Fruit fly (Drosophila melanogaster) whole organism, embryonic: ENCODE measurements around the gene Mettl5.
A peak's percentile ranks its signal among the peaks of the same experiment; 100 is the strongest.

Source experiments
- Blimp-1 ChIP-seq: fragments of 200-800 bp; sonication (Bioruptor generic); optimal IDR thresholded peaks from 3 replicates; lab custom pipeline; 2018; ENCODE audit warnings: missing biosample characterization, missing genetic modification characterization, mild to moderate bottlenecking, moderate library complexity, missing genetic modification reagents
- CG10267 ChIP-seq: fragments of 200-800 bp; sonication (Bioruptor generic); optimal IDR thresholded peaks from 2 replicates; lab custom pipeline; 2018; ENCODE audit warnings: missing biosample characterization, mild to moderate bottlenecking, missing genetic modification characterization, moderate library complexity
- CG10431 ChIP-seq: fragments of 200-800 bp; sonication (Bioruptor generic); optimal IDR thresholded peaks from 3 replicates; lab custom pipeline; 2018; ENCODE audit warnings: missing biosample characterization, mild to moderate bottlenecking, missing genetic modification characterization
- CG13424 ChIP-seq: fragments of 200-800 bp; sonication (Bioruptor generic); optimal IDR thresholded peaks from 2 replicates; lab custom pipeline; 2019; ENCODE audit warnings: missing biosample characterization, mild to moderate bottlenecking, missing genetic modification characterization, moderate library complexity
- CG17359 ChIP-seq: fragments of 200-800 bp; sonication (Bioruptor generic); optimal IDR thresholded peaks from 3 replicates; lab custom pipeline; 2018; ENCODE audit warnings: missing biosample characterization, mild to moderate bottlenecking, missing genetic modification characterization, moderate library complexity
- CG17361 ChIP-seq: fragments of 200-800 bp; sonication (Bioruptor generic); IDR thresholded peaks from 3 replicates; pipeline ENCODE4 v1.3.6; 2022; ENCODE audit warnings: missing biosample characterization, missing genetic modification characterization
- CG1792 ChIP-seq: fragments of 200-800 bp; sonication (Bioruptor generic); optimal IDR thresholded peaks from 2 replicates; lab custom pipeline; 2016; ENCODE audit warnings: missing biosample characterization, missing genetic modification characterization
- CG18262 ChIP-seq: fragments of 200-800 bp; optimal IDR thresholded peaks from 3 replicates; lab custom pipeline; 2019; ENCODE audit warnings: missing biosample characterization, mild to moderate bottlenecking, missing genetic modification characterization, moderate library complexity
- CG2678 ChIP-seq: fragments of 200-800 bp; sonication (Bioruptor generic); optimal IDR thresholded peaks from 3 replicates; lab custom pipeline; 2019; ENCODE audit warnings: missing biosample characterization, mild to moderate bottlenecking, missing genetic modification characterization, moderate library complexity
- CG31388 ChIP-seq: fragments of 200-800 bp; sonication (Bioruptor generic); optimal IDR thresholded peaks from 2 replicates; lab custom pipeline; 2016; ENCODE audit warnings: missing biosample characterization, missing genetic modification characterization
- CG3281 ChIP-seq: fragments of 200-800 bp; sonication (Bioruptor generic); optimal IDR thresholded peaks from 3 replicates; lab custom pipeline; 2017; ENCODE audit warnings: missing biosample characterization, mild to moderate bottlenecking, missing genetic modification characterization
- CG6854 ChIP-seq: fragments of 200-800 bp; sonication (Bioruptor generic); optimal IDR thresholded peaks from 3 replicates; lab custom pipeline; 2017; ENCODE audit warnings: missing biosample characterization, mild to moderate bottlenecking, missing genetic modification characterization
- CG8388 ChIP-seq: fragments of 200-800 bp; sonication (Bioruptor generic); optimal IDR thresholded peaks from 2 replicates; lab custom pipeline; 2019; ENCODE audit warnings: missing biosample characterization, mild to moderate bottlenecking, missing genetic modification characterization, moderate library complexity
- CG9609 ChIP-seq: fragments of 200-800 bp; sonication (Bioruptor generic); optimal IDR thresholded peaks from 3 replicates; lab custom pipeline; 2016; ENCODE audit warnings: missing biosample characterization, missing genetic modification characterization
- CoRest ChIP-seq: fragments of 200-800 bp; sonication (Bioruptor generic); optimal IDR thresholded peaks from 3 replicates; lab custom pipeline; 2018; ENCODE audit warnings: missing biosample characterization, mild to moderate bottlenecking, missing genetic modification characterization, moderate library complexity
- D19A ChIP-seq: fragments of 200-800 bp; optimal IDR thresholded peaks from 3 replicates; lab custom pipeline; 2019; ENCODE audit warnings: missing biosample characterization, mild to moderate bottlenecking, missing genetic modification characterization, moderate library complexity
- Dfd ChIP-seq, 2 experiments: fragments of >200 bp; optimal IDR thresholded peaks; 2 replicates each; lab custom pipeline; 2017; ENCODE audit warnings: missing biosample characterization in 2 of 2, missing genetic modification characterization in 2 of 2
- Fer1 ChIP-seq: fragments of 200-800 bp; sonication (Bioruptor generic); optimal IDR thresholded peaks from 2 replicates; lab custom pipeline; 2017; ENCODE audit warnings: missing biosample characterization, mild to moderate bottlenecking, missing genetic modification characterization
- Hand ChIP-seq: fragments of 200-800 bp; sonication (Bioruptor generic); optimal IDR thresholded peaks from 2 replicates; lab custom pipeline; 2017; ENCODE audit warnings: mild to moderate bottlenecking, missing biosample characterization, missing genetic modification reagents, missing genetic modification characterization
- Hmr ChIP-seq: fragments of 200-800 bp; sonication (Bioruptor generic); optimal IDR thresholded peaks from 3 replicates; lab custom pipeline; 2017; ENCODE audit warnings: mild to moderate bottlenecking, missing biosample characterization, missing genetic modification reagents, missing genetic modification characterization
- Hr78 ChIP-seq, 2 experiments: fragments of 200-800 bp in 1 of 2; fragments of >200 bp in 1 of 2; sonication (Bioruptor generic) in 1 of 2; optimal IDR thresholded peaks; 2 replicates each; lab custom pipeline; 2017 to 2019; ENCODE audit warnings: missing biosample characterization in 2 of 2, missing genetic modification characterization in 2 of 2, mild to moderate bottlenecking in 1 of 2, moderate library complexity in 1 of 2
- Med ChIP-seq: fragments of 200-800 bp; sonication (Bioruptor generic); peaks from one replicate; lab custom pipeline; 2016; ENCODE audit warnings: missing biosample characterization, missing genetic modification characterization, mild to moderate bottlenecking, inconsistent platforms, moderate library complexity
- Oli ChIP-seq: fragments of 200-800 bp; sonication (Bioruptor generic); optimal IDR thresholded peaks from 2 replicates; lab custom pipeline; 2018; ENCODE audit warnings: missing biosample characterization, mild to moderate bottlenecking, missing genetic modification characterization, moderate library complexity
- Ptx1 ChIP-seq: fragments of 200-800 bp; sonication (Bioruptor generic); IDR thresholded peaks from 2 replicates; pipeline ENCODE4 v1.3.6; 2022; ENCODE audit warnings: missing biosample characterization, missing genetic modification characterization
- Sox100B ChIP-seq: fragments of 200-800 bp; sonication (Bioruptor generic); optimal IDR thresholded peaks from 3 replicates; lab custom pipeline; 2018; ENCODE audit warnings: missing biosample characterization, mild to moderate bottlenecking, missing genetic modification characterization
- Sox102F ChIP-seq: fragments of 200-800 bp; sonication (Bioruptor generic); optimal IDR thresholded peaks from 2 replicates; lab custom pipeline; 2018; ENCODE audit warnings: missing biosample characterization, mild to moderate bottlenecking, missing genetic modification characterization, moderate library complexity
- Ssrp ChIP-seq: fragments of 200-800 bp; sonication (Bioruptor generic); optimal IDR thresholded peaks from 2 replicates; lab custom pipeline; 2018; ENCODE audit warnings: missing biosample characterization, mild to moderate bottlenecking, missing genetic modification characterization, moderate library complexity
- Xbp1 ChIP-seq: fragments of 200-800 bp; sonication (Bioruptor generic); optimal IDR thresholded peaks from 3 replicates; lab custom pipeline; 2016; ENCODE audit warnings: missing biosample characterization, mild to moderate bottlenecking, missing genetic modification characterization
- bsh ChIP-seq, 2 experiments: fragments of 200-800 bp; sonication (Bioruptor generic); optimal IDR thresholded peaks; 2 replicates each; lab custom pipeline; 2017 to 2018; ENCODE audit warnings: mild to moderate bottlenecking in 2 of 2, missing biosample characterization in 2 of 2, missing genetic modification characterization in 2 of 2, moderate library complexity in 1 of 2
- dysf ChIP-seq: fragments of 200-800 bp; sonication (Bioruptor generic); IDR thresholded peaks from 3 replicates; pipeline ENCODE4 v1.3.6; 2022; ENCODE audit warnings: missing biosample characterization, missing genetic modification characterization
- fd102C ChIP-seq: fragments of 200-800 bp; sonication (Bioruptor generic); optimal IDR thresholded peaks from 2 replicates; lab custom pipeline; 2018; ENCODE audit warnings: missing biosample characterization, mild to moderate bottlenecking, missing genetic modification characterization, moderate library complexity
- grau ChIP-seq: fragments of 200-800 bp; optimal IDR thresholded peaks from 3 replicates; lab custom pipeline; 2019; ENCODE audit warnings: missing biosample characterization, mild to moderate bottlenecking, missing genetic modification characterization, moderate library complexity
- nmo ChIP-seq: fragments of 200-800 bp; sonication (Bioruptor generic); optimal IDR thresholded peaks from 2 replicates; lab custom pipeline; 2018; ENCODE audit warnings: missing biosample characterization, mild to moderate bottlenecking, missing genetic modification characterization, moderate library complexity
- phol ChIP-seq: fragments of 200-800 bp; sonication (Bioruptor generic); optimal IDR thresholded peaks from 3 replicates; lab custom pipeline; 2018; ENCODE audit warnings: missing biosample characterization, mild to moderate bottlenecking, missing genetic modification characterization, moderate library complexity
- row ChIP-seq: fragments of 200-800 bp; sonication (Bioruptor generic); IDR thresholded peaks from 3 replicates; pipeline ENCODE4 v1.3.6; 2022; ENCODE audit warnings: missing biosample characterization, missing genetic modification characterization
- schlank ChIP-seq: fragments of 200-800 bp; sonication (Bioruptor generic); optimal IDR thresholded peaks from 2 replicates; lab custom pipeline; 2018; ENCODE audit warnings: missing biosample characterization, mild to moderate bottlenecking, missing genetic modification characterization
- so ChIP-seq: fragments of 200-800 bp; sonication (Bioruptor generic); IDR thresholded peaks from 3 replicates; pipeline ENCODE4 v1.3.6; 2022; ENCODE audit warnings: missing biosample characterization, missing genetic modification characterization
- unc-4 ChIP-seq: fragments of 200-800 bp; sonication (Bioruptor generic); IDR thresholded peaks from 2 replicates; pipeline ENCODE4 v1.3.6; 2022; ENCODE audit warnings: missing biosample characterization, missing genetic modification characterization; ENCODE audit not compliant: partially characterized antibody
- vvl ChIP-seq: fragments of 200-800 bp; sonication (Bioruptor generic); IDR thresholded peaks from 2 replicates; pipeline ENCODE4 v1.3.6; 2022; ENCODE audit warnings: missing biosample characterization, missing genetic modification characterization

The Mettl5 gene

DNA sequence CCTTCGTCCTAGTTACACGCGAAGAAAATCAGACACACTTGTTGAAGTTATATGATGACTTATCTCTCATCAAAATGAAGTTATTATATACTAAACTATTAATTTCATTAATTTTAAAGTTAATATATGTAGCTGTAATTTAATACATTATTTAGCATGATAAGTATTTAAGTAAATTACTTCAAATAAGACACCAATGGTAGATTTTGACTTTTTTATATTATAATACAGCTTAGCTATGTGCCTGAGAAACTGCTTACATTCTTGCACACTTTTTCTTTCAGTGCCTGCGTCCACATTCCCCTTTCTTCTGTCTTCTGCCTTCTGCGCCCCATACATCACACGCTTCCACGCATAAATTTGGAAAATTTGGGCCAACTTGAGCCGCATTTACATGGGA lies 11.9 kb upstream of the Mettl5 start (continued):
- TF ChIP-seq Sox102F (GFP tag; lab: Kevin White, UChicago) (peak; percentile 52), CG10431 (peak; percentile 71), bsh (GFP tag; optimal IDR thresholded peaks at IDR 0.05; lab: Kevin White, UChicago) (peak in 1 of 2 experiments; percentile 47), Ssrp (tag; lab: Kevin White, UChicago) (peak; percentile 18), CoRest (peak; percentile 51), vvl (0 out of 2 replicates have a peak, but pooled peaks have one; percentile 13), Fer1 (GFP tag; lab: Kevin White, UChicago) (peak; percentile 49), CG18262 (peak; percentile 50), Ptx1 (0 out of 2 replicates have a peak, but pooled peaks have one; percentile 28), CG13424 (tag; lab: Kevin White, UChicago) (peak; percentile 26), CG17359 (tag; lab: Kevin White, UChicago) (peak; percentile 1), CG2678 (tag; lab: Kevin White, UChicago) (peak; percentile 64), schlank (tag; lab: Kevin White, UChicago) (no peak), phol (peak; percentile 47), row (GFP tag; lab: Robert Waterston, UW) (peak; percentile 43; the same call in 2 of the 3 replicates), Hand (GFP tag; lab: Kevin White, UChicago) (no peak), CG9609 (no peak), so (no peak), CG17361 (peak; percentile 67; the same call in 2 of the 3 replicates), CG3281 (GFP tag; lab: Kevin White, UChicago) (peak; percentile 5), CG1792 (GFP tag; lab: Kevin White, UChicago) (no peak), CG31388 (no peak), Dfd (GFP tag; optimal IDR thresholded peaks at IDR 0.05; lab: Kevin White, UChicago) (no peak), fd102C (no peak), Sox100B (peak; percentile 43), Xbp1 (GFP tag; lab: Kevin White, UChicago) (peak; percentile 12), D19A (tag; lab: Kevin White, UChicago) (peak; percentile 44), CG10267 (tag; lab: Kevin White, UChicago) (peak; percentile 19), Med (peak; percentile 60), Blimp-1 (peak; percentile 46), Hr78 (GFP tag; optimal IDR thresholded peaks at IDR 0.05; lab: Kevin White, UChicago) (no peak), Hmr (GFP tag; lab: Kevin White, UChicago) (peak; percentile 33), unc-4 (GFP tag; lab: Robert Waterston, UW) (no peak), dysf (GFP tag; lab: Robert Waterston, UW) (0 out of 3 replicates have a peak, but pooled peaks have one; percentile 29), Oli (tag; lab: Kevin White, UChicago) (peak; percentile 46), CG6854 (GFP tag; lab: Kevin White, UChicago) (peak; percentile 15), nmo (GFP tag; lab: Kevin White, UChicago) (peak; percentile 46), grau (tag; lab: Kevin White, UChicago) (peak; percentile 55), CG8388 (peak; percentile 41)
